Worm (Caenorhabditis elegans) whole organism, young adult: Measurements from ENCODE around the gene rab-7.
A peak's percentile ranks its signal among the peaks of the same experiment; 100 is the strongest.

ENCODE experiments used
- B0019.2 ChIP-seq: fragments of 200-800 bp; sonication (Bioruptor generic); conservative IDR thresholded peaks from 2 replicates; pipeline ENCODE4 v1.3.6; 2022; ENCODE audit warnings: missing genetic modification reagents, missing genetic modification characterization, missing compliant biosample characterization
- F39B2.1 ChIP-seq: fragments of 200-800 bp; sonication (Bioruptor generic); IDR thresholded peaks from 2 replicates; pipeline ENCODE4 v1.3.6; 2022; ENCODE audit warnings: missing genetic modification reagents, missing genetic modification characterization, missing compliant biosample characterization
- F55B11.4 ChIP-seq: sonication (generic microtip); optimal IDR thresholded peaks from 2 replicates; lab custom pipeline; 2016; ENCODE audit warnings: missing compliant biosample characterization, missing genetic modification characterization, borderline replicate concordance; ENCODE audit not compliant: insufficient read depth
- F57C9.4 ChIP-seq: sonication (generic microtip); optimal IDR thresholded peaks from 2 replicates; lab custom pipeline; 2017; ENCODE audit warnings: mild to moderate bottlenecking, missing genetic modification characterization, missing compliant biosample characterization
- T07F8.4 ChIP-seq: sonication (generic microtip); optimal IDR thresholded peaks from 2 replicates; lab custom pipeline; 2016; ENCODE audit warnings: mild to moderate bottlenecking, missing genetic modification characterization, moderate library complexity, missing compliant biosample characterization
- T26A5.8 ChIP-seq: sonication (generic microtip); optimal IDR thresholded peaks from 2 replicates; lab custom pipeline; 2016; ENCODE audit warnings: missing genetic modification characterization, missing compliant biosample characterization
- Y53F4B.3 ChIP-seq: fragments of 200-800 bp; sonication (Bioruptor generic); IDR thresholded peaks from 2 replicates; pipeline ENCODE4 v1.3.6; 2022; ENCODE audit warnings: missing genetic modification reagents, missing genetic modification characterization, missing compliant biosample characterization
- Y56A3A.18 ChIP-seq: fragments of 200-800 bp; sonication (Bioruptor generic); IDR thresholded peaks from 2 replicates; pipeline ENCODE4 v1.3.6; 2022; ENCODE audit warnings: missing genetic modification reagents, missing genetic modification characterization, missing compliant biosample characterization
- Y79H2A.3 ChIP-seq: fragments of 200-800 bp; sonication (Bioruptor generic); conservative IDR thresholded peaks from 2 replicates; pipeline ENCODE4 v1.3.6; 2022; ENCODE audit warnings: missing genetic modification reagents, missing genetic modification characterization, missing compliant biosample characterization
- athp-1 ChIP-seq: sonication (generic microtip); optimal IDR thresholded peaks from 2 replicates; lab custom pipeline; 2017; ENCODE audit warnings: mild to moderate bottlenecking, missing genetic modification characterization, missing compliant biosample characterization
- attf-3 ChIP-seq: fragments of 200-800 bp; sonication (Bioruptor generic); conservative IDR thresholded peaks from 2 replicates; pipeline ENCODE4 v1.3.6; 2022; ENCODE audit warnings: missing genetic modification reagents, missing genetic modification characterization, missing compliant biosample characterization
- attf-5 ChIP-seq: fragments of 200-800 bp; sonication (Bioruptor generic); optimal IDR thresholded peaks from 2 replicates; lab custom pipeline; 2018; ENCODE audit warnings: mild to moderate bottlenecking, missing genetic modification characterization, missing compliant biosample characterization
- bed-2 ChIP-seq: fragments of 200-800 bp; sonication (Bioruptor generic); IDR thresholded peaks from 2 replicates; pipeline ENCODE4 v1.3.6; 2022; ENCODE audit warnings: missing genetic modification reagents, missing genetic modification characterization, missing compliant biosample characterization
- ccch-3 ChIP-seq: fragments of 200-800 bp; sonication (Bioruptor generic); optimal IDR thresholded peaks from 2 replicates; lab custom pipeline; 2018; ENCODE audit warnings: mild to moderate bottlenecking, missing genetic modification characterization, missing compliant biosample characterization
- cebp-2 ChIP-seq: fragments of 200-800 bp; sonication (Bioruptor generic); IDR thresholded peaks from 2 replicates; pipeline ENCODE4 v1.3.6; 2022; ENCODE audit warnings: missing genetic modification characterization, missing compliant biosample characterization
- ceh-40 ChIP-seq: fragments of 200-800 bp; sonication (Bioruptor generic); IDR thresholded peaks from 2 replicates; pipeline ENCODE4 v1.3.6; 2022; ENCODE audit warnings: missing genetic modification characterization, missing compliant biosample characterization
- ceh-58 ChIP-seq: fragments of 200-800 bp; sonication (Bioruptor generic); IDR thresholded peaks from 2 replicates; pipeline ENCODE4 v1.3.6; 2022; ENCODE audit warnings: missing genetic modification characterization, missing compliant biosample characterization
- chd-7 ChIP-seq: sonication (generic microtip); optimal IDR thresholded peaks from 2 replicates; lab custom pipeline; 2016; ENCODE audit warnings: mild to moderate bottlenecking, missing genetic modification characterization, moderate library complexity, missing compliant biosample characterization
- die-1 ChIP-seq: sonication (generic microtip); optimal IDR thresholded peaks from 2 replicates; lab custom pipeline; 2016; ENCODE audit warnings: missing genotype, mild to moderate bottlenecking, missing genetic modification characterization, missing compliant biosample characterization
- egrh-3 ChIP-seq: fragments of 200-800 bp; sonication (Bioruptor generic); IDR thresholded peaks from 2 replicates; pipeline ENCODE4 v1.3.6; 2022; ENCODE audit warnings: missing genetic modification reagents, missing genetic modification characterization, missing compliant biosample characterization
- hlh-12 ChIP-seq: sonication (generic microtip); optimal IDR thresholded peaks from 2 replicates; lab custom pipeline; 2016; ENCODE audit warnings: missing genetic modification characterization, missing compliant biosample characterization
- hmg-1.2 ChIP-seq: fragments of 200-800 bp; sonication (Bioruptor generic); IDR thresholded peaks from 2 replicates; pipeline ENCODE4 v1.3.6; 2022; ENCODE audit warnings: missing genetic modification reagents, missing genetic modification characterization, missing compliant biosample characterization
- let-526 ChIP-seq: fragments of 200-800 bp; sonication (Bioruptor generic); IDR thresholded peaks from 2 replicates; pipeline ENCODE4 v1.3.6; 2022; ENCODE audit warnings: missing genetic modification reagents, missing genetic modification characterization, missing compliant biosample characterization
- let-607 ChIP-seq, 2 experiments: fragments of 200-800 bp in 1 of 2; sonication (Bioruptor generic) in 1 of 2; sonication (generic microtip) in 1 of 2; optimal IDR thresholded peaks; 2 replicates each; lab custom pipeline; 2016 to 2018; ENCODE audit warnings: mild to moderate bottlenecking in 2 of 2, missing compliant biosample characterization in 2 of 2, missing genetic modification characterization in 2 of 2, moderate library complexity in 2 of 2, missing genotype in 1 of 2
- lin-35 ChIP-seq, 3 experiments: fragments of 150-350 bp in 2 of 3; sonication (generic microtip) in 1 of 3; optimal IDR thresholded peaks; 2 replicates each; lab custom pipeline; 2014 to 2018; ENCODE audit warnings: missing biosample characterization in 3 of 3, missing genetic modification characterization in 3 of 3, missing genetic modification reagents in 3 of 3
- lin-40 ChIP-seq: sonication (generic microtip); optimal IDR thresholded peaks from 2 replicates; lab custom pipeline; 2016; ENCODE audit warnings: missing genetic modification characterization, mild to moderate bottlenecking, missing compliant biosample characterization, missing genotype, missing genetic modification reagents
- lsl-1 ChIP-seq: fragments of 200-800 bp; sonication (Bioruptor generic); optimal IDR thresholded peaks from 2 replicates; lab custom pipeline; 2018; ENCODE audit warnings: mild to moderate bottlenecking, missing genetic modification characterization, moderate library complexity, missing compliant biosample characterization
- lsy-27 ChIP-seq: sonication (generic microtip); optimal IDR thresholded peaks from 2 replicates; lab custom pipeline; 2017; ENCODE audit warnings: missing genetic modification characterization, mild to moderate bottlenecking, missing compliant biosample characterization, antibody characterized with exemption, missing genotype, borderline replicate concordance; ENCODE audit not compliant: insufficient read depth
- madf-10 ChIP-seq: sonication (generic microtip); optimal IDR thresholded peaks from 2 replicates; lab custom pipeline; 2016; ENCODE audit warnings: mild to moderate bottlenecking, missing genetic modification characterization, missing compliant biosample characterization
- madf-3 ChIP-seq: fragments of 200-800 bp; sonication (Bioruptor generic); IDR thresholded peaks from 2 replicates; pipeline ENCODE4 v1.3.6; 2022; ENCODE audit warnings: missing genetic modification reagents, missing genetic modification characterization, missing compliant biosample characterization
- mcd-1 ChIP-seq: fragments of 200-800 bp; sonication (Bioruptor generic); IDR thresholded peaks from 2 replicates; pipeline ENCODE4 v1.3.6; 2022; ENCODE audit warnings: missing genetic modification reagents, missing genetic modification characterization, missing compliant biosample characterization
- mel-28 ChIP-seq: sonication (generic microtip); optimal IDR thresholded peaks from 2 replicates; lab custom pipeline; 2016; ENCODE audit warnings: borderline replicate concordance, mild to moderate bottlenecking, missing genetic modification characterization, missing compliant biosample characterization
- mxl-1 ChIP-seq: sonication (generic microtip); optimal IDR thresholded peaks from 2 replicates; lab custom pipeline; 2016; ENCODE audit warnings: missing genetic modification characterization, missing compliant biosample characterization
- nfya-2 ChIP-seq: fragments of 200-800 bp; sonication (Bioruptor generic); IDR thresholded peaks from 2 replicates; pipeline ENCODE4 v1.3.6; 2022; ENCODE audit warnings: missing genetic modification reagents, missing genetic modification characterization, missing compliant biosample characterization
- nhr-120 ChIP-seq: fragments of 200-800 bp; sonication (Bioruptor generic); IDR thresholded peaks from 2 replicates; pipeline ENCODE4 v1.3.6; 2022; ENCODE audit warnings: missing genetic modification characterization, missing compliant biosample characterization
- nhr-27 ChIP-seq: fragments of 200-800 bp; sonication (Bioruptor generic); optimal IDR thresholded peaks from 2 replicates; lab custom pipeline; 2018; ENCODE audit warnings: mild to moderate bottlenecking, missing genetic modification characterization, moderate library complexity, missing compliant biosample characterization
- pha-4 ChIP-seq: fragments of 150-350 bp; sonication (generic microtip); optimal IDR thresholded peaks from 2 replicates; lab custom pipeline; 2014; ENCODE audit warnings: missing biosample characterization, missing genetic modification reagents, missing genetic modification characterization
- rcor-1 ChIP-seq: fragments of 200-800 bp; sonication (Bioruptor generic); IDR thresholded peaks from 2 replicates; pipeline ENCODE4 v1.3.6; 2022; ENCODE audit warnings: missing genetic modification reagents, missing genetic modification characterization, missing compliant biosample characterization
- sdz-38 ChIP-seq: sonication (generic microtip); optimal IDR thresholded peaks from 2 replicates; lab custom pipeline; 2016; ENCODE audit warnings: missing genotype, missing genetic modification characterization, missing compliant biosample characterization
- snpc-3.4 ChIP-seq: sonication (generic microtip); optimal IDR thresholded peaks from 2 replicates; lab custom pipeline; 2017; ENCODE audit warnings: missing genetic modification characterization, mild to moderate bottlenecking, missing compliant biosample characterization, antibody characterized with exemption, moderate library complexity, missing genotype, missing genetic modification reagents
- somi-1 ChIP-seq: fragments of 200-800 bp; sonication (Bioruptor generic); optimal IDR thresholded peaks from 2 replicates; lab custom pipeline; 2018; ENCODE audit warnings: mild to moderate bottlenecking, missing genetic modification characterization, missing compliant biosample characterization
- tbx-9 ChIP-seq: sonication (generic microtip); optimal IDR thresholded peaks from 2 replicates; lab custom pipeline; 2016; ENCODE audit warnings: borderline replicate concordance, missing genetic modification characterization, inconsistent platforms, missing compliant biosample characterization
- tlf-1 ChIP-seq: fragments of 200-800 bp; sonication (Bioruptor generic); optimal IDR thresholded peaks from 2 replicates; lab custom pipeline; 2018; ENCODE audit warnings: mild to moderate bottlenecking, missing genetic modification characterization, missing compliant biosample characterization
- unc-62 ChIP-seq: fragments of 150-350 bp; optimal IDR thresholded peaks from 2 replicates; lab custom pipeline; 2014; ENCODE audit warnings: missing biosample characterization, missing genetic modification reagents, missing genetic modification characterization
- xnd-1 ChIP-seq: sonication (generic microtip); optimal IDR thresholded peaks from 2 replicates; lab custom pipeline; 2016; ENCODE audit warnings: missing genotype, missing genetic modification reagents, missing genetic modification characterization, missing compliant biosample characterization
- ztf-18 ChIP-seq: sonication (generic microtip); optimal IDR thresholded peaks from 2 replicates; lab custom pipeline; 2016; ENCODE audit warnings: missing genotype, mild to moderate bottlenecking, missing genetic modification characterization, missing compliant biosample characterization
- ztf-22 ChIP-seq: fragments of 200-800 bp; sonication (Bioruptor generic); optimal IDR thresholded peaks from 2 replicates; lab custom pipeline; 2018; ENCODE audit warnings: mild to moderate bottlenecking, missing genetic modification characterization, moderate library complexity, missing compliant biosample characterization
- ztf-28 ChIP-seq: fragments of 200-800 bp; sonication (Bioruptor generic); IDR thresholded peaks from 2 replicates; pipeline ENCODE4 v1.3.6; 2022; ENCODE audit warnings: missing genetic modification reagents, missing genetic modification characterization, missing compliant biosample characterization

Gene rab-7

DNA sequence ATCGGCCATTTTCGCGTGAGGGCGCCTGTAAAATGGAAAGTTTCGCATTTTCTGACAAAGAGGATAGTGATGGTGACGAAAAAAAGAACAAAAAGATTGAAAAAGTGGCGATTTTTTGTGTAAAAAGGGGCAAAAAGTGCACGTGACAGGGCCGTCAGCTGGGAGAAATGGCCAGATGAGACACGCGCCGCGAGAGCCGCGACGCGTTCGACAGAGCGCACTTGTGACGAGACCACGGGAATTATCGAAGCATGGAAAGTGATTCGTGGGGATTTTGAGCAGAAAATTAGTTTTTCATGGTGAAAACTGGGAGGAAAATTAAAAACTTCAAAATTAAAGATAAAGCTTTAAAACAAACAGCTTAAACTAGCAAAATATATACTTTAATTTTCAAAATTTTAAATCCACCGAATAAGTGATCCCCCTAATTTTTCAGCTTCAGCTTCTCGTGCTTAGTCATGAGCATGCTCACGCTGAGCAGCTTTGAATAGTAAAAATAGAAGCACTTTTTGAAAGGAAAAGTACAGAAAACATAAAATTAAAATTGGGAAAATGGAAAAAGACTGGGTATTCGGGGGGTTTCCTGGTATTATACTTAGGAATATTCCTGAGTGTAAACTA, 886 bp upstream of the rab-7 start, which contains the start of gene W03C9.5 (continued):
- TF ChIP-seq hmg-1.2 (peak; percentile 56), lin-40 (peak; percentile 91), rcor-1 (peak; percentile 78), let-607 (tag; optimal IDR thresholded peaks at IDR 0.05; lab: Kevin White, UChicago) (peak; percentile 57 to 75), bed-2 (peak; percentile 54; the same call in 1 of the 2 replicates), attf-5 (GFP tag; lab: Kevin White, UChicago) (peak; percentile 98), tlf-1 (peak; percentile 76), ccch-3 (GFP tag; lab: Kevin White, UChicago) (no peak), Y56A3A.18 (GFP tag; lab: Robert Waterston, UW) (no peak), mel-28 (tag; lab: Kevin White, UChicago) (no peak), F39B2.1 (GFP tag; lab: Robert Waterston, UW) (no peak), B0019.2 (peak; percentile 42; the same call in 1 of the 2 replicates), let-526 (GFP tag; lab: Robert Waterston, UW) (peak; percentile 86), tbx-9 (no peak), sdz-38 (tag; lab: Kevin White, UChicago) (no peak), athp-1 (tag; lab: Kevin White, UChicago) (peak; percentile 87), T07F8.4 (peak; percentile 14), F57C9.4 (tag; lab: Kevin White, UChicago) (no peak), nfya-2 (GFP tag; lab: Robert Waterston, UW) (no peak), mcd-1 (GFP tag; lab: Robert Waterston, UW) (peak; percentile 98), cebp-2 (GFP tag; lab: Robert Waterston, UW) (no peak), T26A5.8 (tag; lab: Kevin White, UChicago) (no peak), ztf-18 (tag; lab: Kevin White, UChicago) (peak; percentile 54), nhr-27 (tag; lab: Kevin White, UChicago) (no peak), mxl-1 (tag; lab: Kevin White, UChicago) (no peak), attf-3 (peak; percentile 81), ztf-28 (GFP tag; lab: Robert Waterston, UW) (peak; percentile 93), lsy-27 (no peak), Y79H2A.3 (GFP tag; lab: Robert Waterston, UW) (peak; percentile 14; the same call in 1 of the 2 replicates), pha-4 (peak; percentile 88), ztf-22 (GFP tag; lab: Kevin White, UChicago) (no peak), madf-3 (GFP tag; lab: Robert Waterston, UW) (peak; percentile 100), lsl-1 (peak; percentile 72), snpc-3.4 (tag; lab: Kevin White, UChicago) (no peak), lin-35 (GFP tag; optimal IDR thresholded peaks at IDR 0.05; lab: Kevin White, UChicago) (peak in 2 of 3 experiments; percentile 19 to 76), madf-10 (tag; lab: Kevin White, UChicago) (peak; percentile 91), chd-7 (tag; lab: Kevin White, UChicago) (peak; percentile 66), ceh-58 (GFP tag; lab: Robert Waterston, UW) (no peak), egrh-3 (GFP tag; lab: Robert Waterston, UW) (peak; percentile 76), nhr-120 (GFP tag; lab: Robert Waterston, UW) (no peak), ceh-40 (GFP tag; lab: Robert Waterston, UW) (no peak), unc-62 (GFP tag; lab: Kevin White, UChicago) (peak; percentile 18), F55B11.4 (tag; lab: Kevin White, UChicago) (no peak), xnd-1 (no peak), die-1 (tag; lab: Kevin White, UChicago) (peak; percentile 38), somi-1 (GFP tag; lab: Kevin White, UChicago) (peak; percentile 84), Y53F4B.3 (GFP tag; lab: Robert Waterston, UW) (peak; percentile 55; the same call in 1 of the 2 replicates), hlh-12 (tag; lab: Kevin White, UChicago) (no peak)
